Worm (Caenorhabditis elegans) whole organism, late embryonic: ENCODE results near the gene smc-3.
A peak's percentile ranks its signal among the peaks of the same experiment; 100 is the strongest.

Experiments
- C08G9.2 ChIP-seq: sonication (generic microtip); optimal IDR thresholded peaks from 2 replicates; lab custom pipeline; 2016; ENCODE audit warnings: mild to moderate bottlenecking, missing genetic modification characterization, moderate library complexity, missing compliant biosample characterization
- C38D4.7 ChIP-seq: fragments of 200-800 bp; sonication (Bioruptor generic); optimal IDR thresholded peaks from 2 replicates; lab custom pipeline; 2018; ENCODE audit warnings: mild to moderate bottlenecking, missing genetic modification characterization, moderate library complexity, missing compliant biosample characterization
- T23F11.4 ChIP-seq: fragments of 200-800 bp; sonication (Bioruptor generic); optimal IDR thresholded peaks from 2 replicates; lab custom pipeline; 2018; ENCODE audit warnings: mild to moderate bottlenecking, missing genetic modification characterization, missing compliant biosample characterization
- Y22D7AL.16 ChIP-seq: sonication (generic microtip); optimal IDR thresholded peaks from 2 replicates; lab custom pipeline; 2016; ENCODE audit warnings: missing genetic modification characterization, missing compliant biosample characterization
- ahr-1 ChIP-seq: sonication (generic microtip); optimal IDR thresholded peaks from 2 replicates; lab custom pipeline; 2016; ENCODE audit warnings: missing genetic modification characterization, missing compliant biosample characterization
- ama-1 ChIP-seq: fragments of 150-350 bp; optimal IDR thresholded peaks from 2 replicates; lab custom pipeline; 2014
- ceh-14 ChIP-seq: sonication (generic microtip); optimal IDR thresholded peaks from 2 replicates; lab custom pipeline; 2016; ENCODE audit warnings: missing genotype, missing genetic modification characterization, missing compliant biosample characterization
- ceh-18 ChIP-seq: sonication (generic microtip); optimal IDR thresholded peaks from 2 replicates; lab custom pipeline; 2016; ENCODE audit warnings: missing genetic modification characterization, missing compliant biosample characterization
- ceh-2 ChIP-seq: sonication (generic microtip); optimal IDR thresholded peaks from 2 replicates; lab custom pipeline; 2016; ENCODE audit warnings: missing genotype, missing genetic modification characterization, missing compliant biosample characterization
- ceh-22 ChIP-seq: sonication (generic microtip); optimal IDR thresholded peaks from 2 replicates; lab custom pipeline; 2017; ENCODE audit warnings: missing biosample characterization, missing genetic modification characterization
- ceh-31 ChIP-seq: sonication (generic microtip); optimal IDR thresholded peaks from 2 replicates; lab custom pipeline; 2016; ENCODE audit warnings: missing genetic modification characterization, missing compliant biosample characterization
- ceh-48 ChIP-seq: sonication (generic microtip); optimal IDR thresholded peaks from 2 replicates; lab custom pipeline; 2016; ENCODE audit warnings: missing genetic modification characterization, inconsistent platforms, missing compliant biosample characterization
- ceh-9 ChIP-seq: sonication (generic microtip); optimal IDR thresholded peaks from 2 replicates; lab custom pipeline; 2016; ENCODE audit warnings: mild to moderate bottlenecking, missing genetic modification characterization, inconsistent platforms, missing compliant biosample characterization
- che-1 ChIP-seq: sonication (generic microtip); optimal IDR thresholded peaks from 2 replicates; lab custom pipeline; 2016; ENCODE audit warnings: mild to moderate bottlenecking, missing genetic modification characterization, missing compliant biosample characterization
- dmd-4 ChIP-seq: sonication (generic microtip); optimal IDR thresholded peaks from 2 replicates; lab custom pipeline; 2016; ENCODE audit warnings: borderline replicate concordance, missing genetic modification characterization, missing compliant biosample characterization
- dve-1 ChIP-seq: sonication (generic microtip); optimal IDR thresholded peaks from 2 replicates; lab custom pipeline; 2017; ENCODE audit warnings: antibody characterized with exemption, mild to moderate bottlenecking, missing genetic modification characterization, missing compliant biosample characterization
- elt-2 ChIP-seq: sonication (generic microtip); optimal IDR thresholded peaks from 2 replicates; lab custom pipeline; 2016; ENCODE audit warnings: missing genetic modification reagents, missing genetic modification characterization, missing compliant biosample characterization
- elt-4 ChIP-seq: sonication (generic microtip); optimal IDR thresholded peaks from 2 replicates; lab custom pipeline; 2016; ENCODE audit warnings: missing genetic modification characterization, missing compliant biosample characterization
- ets-4 ChIP-seq: sonication (generic microtip); optimal IDR thresholded peaks from 2 replicates; lab custom pipeline; 2016; ENCODE audit warnings: missing genetic modification characterization, missing compliant biosample characterization
- fax-1 ChIP-seq: sonication (generic microtip); optimal IDR thresholded peaks from 2 replicates; lab custom pipeline; 2016; ENCODE audit warnings: missing genotype, missing genetic modification characterization, missing compliant biosample characterization
- gmeb-2 ChIP-seq: sonication (generic microtip); optimal IDR thresholded peaks from 2 replicates; lab custom pipeline; 2016; ENCODE audit warnings: missing genetic modification characterization, inconsistent platforms, missing compliant biosample characterization
- hlh-13 ChIP-seq: fragments of 200-800 bp; sonication (Bioruptor generic); optimal IDR thresholded peaks from 2 replicates; lab custom pipeline; 2018; ENCODE audit warnings: mild to moderate bottlenecking, missing genetic modification characterization, missing compliant biosample characterization
- hlh-15 ChIP-seq: sonication (generic microtip); optimal IDR thresholded peaks from 2 replicates; lab custom pipeline; 2016; ENCODE audit warnings: missing genetic modification characterization, missing compliant biosample characterization
- hlh-6 ChIP-seq: sonication (generic microtip); optimal IDR thresholded peaks from 2 replicates; lab custom pipeline; 2016; ENCODE audit warnings: missing genotype, missing genetic modification characterization, missing compliant biosample characterization
- hlh-8 ChIP-seq: sonication (generic microtip); optimal IDR thresholded peaks from 2 replicates; lab custom pipeline; 2016; ENCODE audit warnings: missing genotype, missing genetic modification characterization, missing compliant biosample characterization
- mec-3 ChIP-seq: sonication (generic microtip); optimal IDR thresholded peaks from 2 replicates; lab custom pipeline; 2016; ENCODE audit warnings: borderline replicate concordance, missing genetic modification characterization, missing compliant biosample characterization
- nhr-232 ChIP-seq: sonication (generic microtip); optimal IDR thresholded peaks from 2 replicates; lab custom pipeline; 2016; ENCODE audit warnings: missing genetic modification characterization, missing compliant biosample characterization
- odd-2 ChIP-seq: sonication (generic microtip); optimal IDR thresholded peaks from 2 replicates; lab custom pipeline; 2017; ENCODE audit warnings: antibody characterized with exemption, mild to moderate bottlenecking, missing genetic modification characterization, missing compliant biosample characterization
- pha-2 ChIP-seq: sonication (generic microtip); optimal IDR thresholded peaks from 2 replicates; lab custom pipeline; 2017; ENCODE audit warnings: mild to moderate bottlenecking, missing genetic modification characterization, missing compliant biosample characterization
- rnt-1 ChIP-seq: sonication (generic microtip); optimal IDR thresholded peaks from 2 replicates; lab custom pipeline; 2016; ENCODE audit warnings: missing genetic modification characterization, missing compliant biosample characterization
- sdc-2 ChIP-seq: sonication (generic microtip); optimal IDR thresholded peaks from 2 replicates; lab custom pipeline; 2016; ENCODE audit warnings: missing genotype, missing genetic modification characterization, missing compliant biosample characterization
- sox-2 ChIP-seq: fragments of 200-800 bp; sonication (Bioruptor generic); IDR thresholded peaks from 2 replicates; pipeline ENCODE4 v1.3.6; 2022; ENCODE audit warnings: missing genetic modification reagents, missing genetic modification characterization, missing compliant biosample characterization
- sox-4 ChIP-seq: sonication (generic microtip); optimal IDR thresholded peaks from 2 replicates; lab custom pipeline; 2017; ENCODE audit warnings: mild to moderate bottlenecking, missing genetic modification characterization, inconsistent platforms, missing compliant biosample characterization
- tbx-2 ChIP-seq: sonication (generic microtip); optimal IDR thresholded peaks from 2 replicates; lab custom pipeline; 2016; ENCODE audit warnings: missing genetic modification characterization, missing compliant biosample characterization
- tbx-7 ChIP-seq: sonication (generic microtip); optimal IDR thresholded peaks from 2 replicates; lab custom pipeline; 2016; ENCODE audit warnings: missing genotype, missing genetic modification characterization, missing compliant biosample characterization
- unc-42 ChIP-seq: sonication (generic microtip); optimal IDR thresholded peaks from 2 replicates; lab custom pipeline; 2016; ENCODE audit warnings: missing genotype, missing genetic modification characterization, missing compliant biosample characterization
- unc-55 ChIP-seq: sonication (generic microtip); optimal IDR thresholded peaks from 2 replicates; lab custom pipeline; 2017; ENCODE audit warnings: missing biosample characterization, missing genetic modification reagents, missing genetic modification characterization
- zip-5 ChIP-seq: sonication (generic microtip); optimal IDR thresholded peaks from 2 replicates; lab custom pipeline; 2016; ENCODE audit warnings: missing genetic modification characterization, missing compliant biosample characterization
- ztf-16 ChIP-seq: sonication (generic microtip); optimal IDR thresholded peaks from 2 replicates; lab custom pipeline; 2017; ENCODE audit warnings: missing genetic modification characterization, missing compliant biosample characterization

Gene smc-3

ce11 chrIII:11286069-11286468, 4.6 kb upstream of the smc-3 start:
- no peak for TF ChIP-seq hlh-6
- no peak for TF ChIP-seq C38D4.7
- TF ChIP-seq hlh-8 (tag; lab: Kevin White, UChicago) = peak; percentile 34
- TF ChIP-seq tbx-7 (tag; lab: Kevin White, UChicago) = peak; percentile 61
- peak; percentile 84 for TF ChIP-seq ceh-31 (tag; lab: Kevin White, UChicago)
- TF ChIP-seq mec-3 = peak; percentile 68
- TF ChIP-seq elt-2 (tag; lab: Kevin White, UChicago) = peak; percentile 11
- peak; percentile 77 for TF ChIP-seq ceh-2 (tag; lab: Kevin White, UChicago)
- peak; percentile 51 for TF ChIP-seq zip-5 (tag; lab: Kevin White, UChicago)
- TF ChIP-seq fax-1 (tag; lab: Kevin White, UChicago) = peak; percentile 14
- TF ChIP-seq ceh-14 = peak; percentile 43
- peak; percentile 71 for TF ChIP-seq unc-42 (tag; lab: Kevin White, UChicago)
- no peak for TF ChIP-seq odd-2 (tag; lab: Kevin White, UChicago)
- no peak for TF ChIP-seq ceh-9
- TF ChIP-seq C08G9.2 (tag; lab: Kevin White, UChicago) = peak; percentile 84
- no peak for TF ChIP-seq Y22D7AL.16
- no peak for TF ChIP-seq rnt-1 (tag; lab: Kevin White, UChicago)
- TF ChIP-seq dve-1 (tag; lab: Kevin White, UChicago) = no peak
- no peak for TF ChIP-seq unc-55 (GFP tag; lab: Kevin White, UChicago)
- peak; percentile 71 for TF ChIP-seq tbx-2 (tag; lab: Kevin White, UChicago)
- peak; percentile 67 for TF ChIP-seq ets-4 (tag; lab: Kevin White, UChicago)

DNA sequence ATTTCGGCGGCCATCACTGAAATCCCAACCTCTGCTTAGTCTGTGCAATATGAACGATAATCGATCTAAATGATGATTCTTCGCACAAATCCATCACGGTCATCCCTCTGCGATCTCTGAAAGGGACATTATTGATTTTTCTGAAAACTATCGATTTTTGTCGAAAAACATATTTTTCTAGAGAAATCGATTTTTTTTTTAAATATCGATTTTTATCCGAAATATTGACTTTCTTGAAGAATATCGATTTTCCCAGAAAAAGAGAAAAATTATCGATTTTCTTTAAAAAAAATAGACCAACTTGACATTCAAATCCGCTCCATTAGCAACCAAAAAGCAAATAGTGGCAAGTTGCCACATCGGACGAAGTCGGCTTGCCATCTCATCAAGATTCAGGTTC, 3.4 kb upstream of the smc-3 start:
- TF ChIP-seq tbx-7 (tag; lab: Kevin White, UChicago) (no peak), ceh-48 (tag; lab: Kevin White, UChicago) (peak; percentile 35)

DNA sequence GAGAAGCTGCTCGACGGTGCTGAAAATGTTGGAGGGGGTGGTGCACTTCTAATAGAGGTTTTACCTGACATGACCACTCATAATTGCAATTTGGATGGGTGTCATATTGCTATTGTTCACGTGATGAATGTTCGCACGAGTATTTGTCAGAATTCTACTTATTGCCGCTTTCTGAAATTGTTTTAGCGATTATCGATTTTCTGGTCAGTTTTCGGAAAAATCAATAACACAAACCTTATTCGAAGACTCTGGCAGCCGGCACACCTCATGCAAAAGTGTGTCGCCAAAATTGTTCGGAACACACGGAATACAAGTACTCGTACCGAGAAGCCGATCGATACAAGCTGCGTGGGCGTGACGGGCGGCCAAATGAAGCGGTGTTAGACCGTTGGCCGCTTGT, 2.4 kb upstream of the smc-3 start:
- TF ChIP-seq tbx-2 (tag; lab: Kevin White, UChicago) (no peak), gmeb-2 (tag; lab: Kevin White, UChicago) (no peak), elt-4 (no peak), fax-1 (tag; lab: Kevin White, UChicago) (no peak), mec-3 (no peak), hlh-13 (no peak), sox-2 (GFP tag; lab: Robert Waterston, UW) (no peak), ceh-2 (tag; lab: Kevin White, UChicago) (no peak), unc-42 (tag; lab: Kevin White, UChicago) (no peak), ceh-18 (no peak), ceh-22 (tag; lab: Kevin White, UChicago) (no peak), dmd-4 (tag; lab: Kevin White, UChicago) (no peak)

ce11 chrIII:11289876-11290275, 828 bp upstream of the smc-3 start:
- TF ChIP-seq ceh-14 (no peak), gmeb-2 (tag; lab: Kevin White, UChicago) (no peak), ama-1 (lab: Kevin White, UChicago) (no peak), tbx-2 (tag; lab: Kevin White, UChicago) (no peak), nhr-232 (tag; lab: Kevin White, UChicago) (no peak), sdc-2 (no peak), ceh-48 (tag; lab: Kevin White, UChicago) (no peak)
- TF ChIP-seq, all 69 proteins: peak for 0

ce11 chrIII:11311466-11311865, 20.8 kb downstream of the smc-3 start, which contains the start of gene rab-35:
rab-35 (minus strand) TSS chrIII:11311566.
- TF ChIP-seq che-1 (tag; lab: Kevin White, UChicago) (no peak), ahr-1 (no peak), T23F11.4 (GFP tag; lab: Kevin White, UChicago) (no peak), nhr-232 (tag; lab: Kevin White, UChicago) (no peak), ets-4 (tag; lab: Kevin White, UChicago) (no peak), hlh-15 (no peak), ceh-48 (tag; lab: Kevin White, UChicago) (no peak), ztf-16 (tag; lab: Kevin White, UChicago) (no peak), hlh-8 (tag; lab: Kevin White, UChicago) (no peak), pha-2 (no peak), sox-4 (no peak), C08G9.2 (tag; lab: Kevin White, UChicago) (no peak)
- TF ChIP-seq, all 69 proteins: peak for 0
